Worm (Caenorhabditis elegans) whole organism, midembryonic: ENCODE data around the gene Y73B6A.1.

Experiments
- T22C8.4 ChIP-seq: fragments of 200-800 bp; sonication (Bioruptor generic); IDR thresholded peaks from 2 replicates; pipeline ENCODE4 v1.3.6; 2022; ENCODE audit warnings: missing genetic modification characterization, missing compliant biosample characterization
- cog-1 ChIP-seq: sonication (generic microtip); optimal IDR thresholded peaks from 2 replicates; lab custom pipeline; 2016; ENCODE audit warnings: missing genetic modification characterization, missing compliant biosample characterization
- flt-1 ChIP-seq: fragments of 200-800 bp; sonication (Bioruptor generic); IDR thresholded peaks from 2 replicates; pipeline ENCODE4 v1.3.6; 2022; ENCODE audit warnings: missing genetic modification characterization, missing compliant biosample characterization
- klf-2 ChIP-seq: fragments of 200-800 bp; sonication (Bioruptor generic); conservative IDR thresholded peaks from 2 replicates; pipeline ENCODE4 v1.3.6; 2022; ENCODE audit warnings: missing genetic modification reagents, missing genetic modification characterization, missing compliant biosample characterization
- med-1 ChIP-seq: sonication (generic microtip); optimal IDR thresholded peaks from 2 replicates; lab custom pipeline; 2017; ENCODE audit warnings: missing genetic modification characterization, mild to moderate bottlenecking, missing compliant biosample characterization, antibody characterized with exemption, missing genetic modification reagents; ENCODE audit not compliant: insufficient read depth
- ref-1 ChIP-seq: fragments of 200-800 bp; sonication (Bioruptor generic); conservative IDR thresholded peaks from 2 replicates; pipeline ENCODE4 v1.3.6; 2022; ENCODE audit warnings: missing genetic modification reagents, missing genetic modification characterization, missing compliant biosample characterization
- tab-1 ChIP-seq: fragments of 200-800 bp; sonication (Bioruptor generic); IDR thresholded peaks from 2 replicates; pipeline ENCODE4 v1.3.6; 2022; ENCODE audit warnings: missing genetic modification characterization, missing compliant biosample characterization
- ztf-23 ChIP-seq: fragments of 200-800 bp; sonication (Bioruptor generic); IDR thresholded peaks from 2 replicates; pipeline ENCODE4 v1.3.6; 2022; ENCODE audit warnings: missing genetic modification reagents, missing genetic modification characterization, missing compliant biosample characterization
- ztf-29 ChIP-seq: fragments of 200-800 bp; sonication (Bioruptor generic); IDR thresholded peaks from 2 replicates; pipeline ENCODE4 v1.3.6; 2022; ENCODE audit warnings: missing genetic modification reagents, missing genetic modification characterization, missing compliant biosample characterization

DNA sequence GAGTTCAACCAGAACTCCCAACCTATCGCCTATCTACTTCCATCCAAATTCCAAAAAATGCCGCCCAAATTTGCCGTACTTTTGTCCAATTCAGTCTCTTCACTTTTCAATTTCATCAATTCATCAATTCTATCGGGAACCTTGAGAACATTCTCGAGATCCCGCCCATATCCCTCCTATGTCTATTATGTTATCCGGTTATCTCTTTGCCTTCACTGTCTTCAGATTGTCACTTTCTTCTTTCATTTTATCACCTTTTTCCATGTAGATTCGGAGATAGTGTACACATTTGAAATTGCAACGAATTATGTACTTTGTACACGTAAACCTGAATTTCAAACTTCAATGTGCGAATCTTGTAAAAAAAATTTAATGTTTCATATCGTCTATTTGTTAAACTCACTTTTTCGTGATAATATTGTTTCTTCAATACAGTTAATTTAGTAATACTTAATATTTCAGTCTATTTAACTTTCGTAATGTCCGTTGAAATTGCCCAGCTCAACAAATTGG is 10.2 kb downstream of the Y73B6A.1 start, which contains the start of gene C01B10.11:
- TF ChIP-seq med-1 (GFP tag; lab: Kevin White, UChicago) (no peak), tab-1 (GFP tag; lab: Robert Waterston, UW) (no peak), flt-1 (GFP tag; lab: Robert Waterston, UW) (no peak), ztf-23 (GFP tag; lab: Robert Waterston, UW) (no peak), T22C8.4 (GFP tag; lab: Robert Waterston, UW) (no peak), klf-2 (GFP tag; lab: Robert Waterston, UW) (no peak), ref-1 (GFP tag; lab: Robert Waterston, UW) (no peak), ztf-29 (no peak), cog-1 (tag; lab: Kevin White, UChicago) (no peak)
